Worm (Caenorhabditis elegans) whole organism, L4 larva: Measurements from ENCODE around the gene C05G5.7.

Experiments
- Y105C5A.15 ChIP-seq: fragments of 200-800 bp; sonication (Bioruptor generic); IDR thresholded peaks from 2 replicates; pipeline ENCODE4 v1.3.6; 2022; ENCODE audit warnings: missing genetic modification characterization, missing compliant biosample characterization
- aha-1 ChIP-seq: fragments of 150-350 bp; peaks from one replicate; lab custom pipeline; 2014; ENCODE audit warnings: missing biosample characterization, missing genetic modification characterization
- ceh-20 ChIP-seq: fragments of 200-800 bp; sonication (Bioruptor generic); IDR thresholded peaks from 2 replicates; pipeline ENCODE4 v1.3.6; 2022; ENCODE audit warnings: missing genetic modification reagents, missing genetic modification characterization, missing compliant biosample characterization
- ceh-44 ChIP-seq: fragments of 200-800 bp; sonication (Bioruptor generic); IDR thresholded peaks from 2 replicates; pipeline ENCODE4 v1.3.6; 2022; ENCODE audit warnings: missing genetic modification reagents, missing genetic modification characterization, missing compliant biosample characterization
- ceh-82 ChIP-seq: sonication (generic microtip); optimal IDR thresholded peaks from 2 replicates; lab custom pipeline; 2017; ENCODE audit warnings: missing biosample characterization, missing genetic modification characterization
- ctbp-1 ChIP-seq: fragments of 200-800 bp; sonication (Bioruptor generic); IDR thresholded peaks from 2 replicates; pipeline ENCODE4 v1.3.6; 2022; ENCODE audit warnings: missing genetic modification reagents, missing genetic modification characterization, missing compliant biosample characterization
- daf-16 ChIP-seq, 3 experiments: sonication (generic microtip); optimal IDR thresholded peaks; 2 replicates each; lab custom pipeline; 2016 to 2017; ENCODE audit warnings: missing genetic modification characterization in 3 of 3, missing genetic modification reagents in 3 of 3, mild to moderate bottlenecking in 2 of 3, missing compliant biosample characterization in 2 of 3, missing biosample characterization in 1 of 3, moderate library complexity in 1 of 3
- dmd-6 ChIP-seq: fragments of 200-800 bp; sonication (Bioruptor generic); IDR thresholded peaks from 2 replicates; pipeline ENCODE4 v1.3.6; 2022; ENCODE audit warnings: missing genetic modification reagents, missing genetic modification characterization, missing compliant biosample characterization
- dmd-9 ChIP-seq: fragments of 200-800 bp; sonication (Bioruptor generic); IDR thresholded peaks from 2 replicates; pipeline ENCODE4 v1.3.6; 2022; ENCODE audit warnings: missing genetic modification reagents, missing genetic modification characterization, missing compliant biosample characterization
- dve-1 ChIP-seq: sonication (generic microtip); optimal IDR thresholded peaks from 2 replicates; lab custom pipeline; 2017; ENCODE audit warnings: antibody characterized with exemption, mild to moderate bottlenecking, missing genetic modification characterization, missing compliant biosample characterization; ENCODE audit not compliant: insufficient read depth
- gei-8 ChIP-seq: fragments of 200-800 bp; sonication (Bioruptor generic); optimal IDR thresholded peaks from 2 replicates; lab custom pipeline; 2018; ENCODE audit warnings: mild to moderate bottlenecking, missing genetic modification characterization, missing compliant biosample characterization
- hif-1 ChIP-seq, 2 experiments: sonication (generic microtip); optimal IDR thresholded peaks; 2 replicates each; lab custom pipeline; 2016 to 2017; ENCODE audit warnings: missing compliant biosample characterization in 2 of 2, missing genetic modification characterization in 2 of 2, missing genetic modification reagents in 2 of 2, missing genotype in 2 of 2, mild to moderate bottlenecking in 1 of 2
- hlh-11 ChIP-seq: fragments of 200-800 bp; sonication (Bioruptor generic); optimal IDR thresholded peaks from 2 replicates; lab custom pipeline; 2018; ENCODE audit warnings: mild to moderate bottlenecking, missing genetic modification characterization, missing compliant biosample characterization
- hlh-30 ChIP-seq: sonication (generic microtip); optimal IDR thresholded peaks from 2 replicates; lab custom pipeline; 2017; ENCODE audit warnings: antibody characterized with exemption, mild to moderate bottlenecking, missing genetic modification characterization, missing compliant biosample characterization; ENCODE audit not compliant: insufficient read depth
- hmg-1.1 ChIP-seq: fragments of 200-800 bp; sonication (Bioruptor generic); IDR thresholded peaks from 2 replicates; pipeline ENCODE4 v1.3.6; 2022; ENCODE audit warnings: missing genetic modification reagents, missing genetic modification characterization, missing compliant biosample characterization
- lim-7 ChIP-seq: fragments of 200-800 bp; sonication (Bioruptor generic); IDR thresholded peaks from 2 replicates; pipeline ENCODE4 v1.3.6; 2022; ENCODE audit warnings: missing genetic modification characterization, missing compliant biosample characterization
- lin-13 ChIP-seq: fragments of 150-350 bp; optimal IDR thresholded peaks from 2 replicates; lab custom pipeline; 2014; ENCODE audit warnings: missing biosample characterization, missing genetic modification reagents, missing genetic modification characterization
- lin-38 ChIP-seq: fragments of 200-800 bp; sonication (Bioruptor generic); IDR thresholded peaks from 2 replicates; pipeline ENCODE4 v1.3.6; 2022; ENCODE audit warnings: missing genetic modification reagents, missing genetic modification characterization, missing compliant biosample characterization
- lsy-2 ChIP-seq, 2 experiments: fragments of 150-350 bp in 1 of 2; sonication (generic microtip) in 1 of 2; optimal IDR thresholded peaks; 2 replicates each; lab custom pipeline; 2014 to 2017; ENCODE audit warnings: missing biosample characterization in 2 of 2, missing genetic modification characterization in 2 of 2
- madf-9 ChIP-seq: fragments of 200-800 bp; sonication (Bioruptor generic); conservative IDR thresholded peaks from 2 replicates; pipeline ENCODE4 v1.3.6; 2022; ENCODE audit warnings: missing genetic modification reagents, missing genetic modification characterization, missing compliant biosample characterization
- mdl-1 ChIP-seq, 2 experiments: fragments of 150-350 bp in 1 of 2; sonication (generic microtip) in 1 of 2; optimal IDR thresholded peaks; 2 replicates each; lab custom pipeline; 2014 to 2017; ENCODE audit warnings: missing biosample characterization in 2 of 2, missing genetic modification characterization in 2 of 2
- mep-1 ChIP-seq: fragments of 150-350 bp; sonication (generic microtip); optimal IDR thresholded peaks from 3 replicates; lab custom pipeline; 2014; ENCODE audit warnings: missing biosample characterization, missing genetic modification characterization
- mes-2 ChIP-seq: sonication (generic microtip); optimal IDR thresholded peaks from 2 replicates; lab custom pipeline; 2016; ENCODE audit warnings: missing genotype, mild to moderate bottlenecking, missing genetic modification characterization, missing compliant biosample characterization; ENCODE audit not compliant: poor library complexity, severe bottlenecking
- mxl-3 ChIP-seq: fragments of 200-800 bp; sonication (Bioruptor generic); optimal IDR thresholded peaks from 2 replicates; lab custom pipeline; 2018; ENCODE audit warnings: mild to moderate bottlenecking, missing genetic modification characterization, missing compliant biosample characterization
- nhr-102 ChIP-seq: sonication (generic microtip); optimal IDR thresholded peaks from 2 replicates; lab custom pipeline; 2016; ENCODE audit warnings: mild to moderate bottlenecking, missing genetic modification characterization, moderate library complexity, missing compliant biosample characterization
- nhr-11 ChIP-seq: fragments of 150-350 bp; optimal IDR thresholded peaks from 2 replicates; lab custom pipeline; 2014; ENCODE audit warnings: missing biosample characterization, missing genetic modification characterization
- nhr-111 ChIP-seq: fragments of 200-800 bp; sonication (Bioruptor generic); optimal IDR thresholded peaks from 2 replicates; lab custom pipeline; 2018; ENCODE audit warnings: mild to moderate bottlenecking, missing genetic modification characterization, missing compliant biosample characterization
- nhr-28 ChIP-seq: fragments of 150-350 bp; optimal IDR thresholded peaks from 2 replicates; lab custom pipeline; 2014; ENCODE audit warnings: missing biosample characterization, missing genetic modification characterization
- nhr-41 ChIP-seq: fragments of 200-800 bp; sonication (Bioruptor generic); IDR thresholded peaks from 2 replicates; pipeline ENCODE4 v1.3.6; 2022; ENCODE audit warnings: missing genetic modification reagents, missing genetic modification characterization, missing compliant biosample characterization
- nhr-48 ChIP-seq: sonication (generic microtip); optimal IDR thresholded peaks from 2 replicates; lab custom pipeline; 2016; ENCODE audit warnings: mild to moderate bottlenecking, missing genetic modification characterization, missing compliant biosample characterization
- nhr-76 ChIP-seq: fragments of 150-350 bp; optimal IDR thresholded peaks from 2 replicates; lab custom pipeline; 2014; ENCODE audit warnings: missing biosample characterization, missing genetic modification characterization
- nhr-77 ChIP-seq: fragments of 150-350 bp; optimal IDR thresholded peaks from 2 replicates; lab custom pipeline; 2014; ENCODE audit warnings: missing biosample characterization, missing genetic modification characterization
- pha-4 ChIP-seq, 2 experiments: fragments of 150-350 bp in 1 of 2; fragments of 200-800 bp in 1 of 2; sonication (Bioruptor generic) in 1 of 2; IDR thresholded peaks in 1 of 2; optimal IDR thresholded peaks in 1 of 2; 2 replicates each; pipeline versions ENCODE4 v1.3.6 to Lab custom; 2014 to 2022; ENCODE audit warnings: missing genetic modification characterization in 2 of 2, missing genetic modification reagents in 2 of 2, missing biosample characterization in 1 of 2, missing compliant biosample characterization in 1 of 2
- php-3 ChIP-seq: fragments of 200-800 bp; sonication (Bioruptor generic); IDR thresholded peaks from 2 replicates; pipeline ENCODE4 v1.3.6; 2022; ENCODE audit warnings: missing genetic modification reagents, missing genetic modification characterization, missing compliant biosample characterization
- pqm-1 ChIP-seq: sonication (generic microtip); optimal IDR thresholded peaks from 2 replicates; lab custom pipeline; 2017; ENCODE audit warnings: missing biosample characterization, missing genetic modification characterization
- tra-1 ChIP-seq: fragments of 200-800 bp; sonication (Bioruptor generic); IDR thresholded peaks from 2 replicates; pipeline ENCODE4 v1.3.6; 2022; ENCODE audit warnings: missing genetic modification reagents, missing genetic modification characterization, missing compliant biosample characterization
- unc-62 ChIP-seq, 3 experiments: fragments of 150-350 bp in 1 of 3; sonication (generic microtip); optimal IDR thresholded peaks in 2 of 3; peaks in 1 of 3; 1 replicate in 1 of 3; 2 replicates in 2 of 3; lab custom pipeline; 2014 to 2017; ENCODE audit warnings: missing biosample characterization in 3 of 3, missing genetic modification characterization in 3 of 3, missing genetic modification reagents in 3 of 3, missing genotype in 1 of 3
- vab-7 ChIP-seq: fragments of 200-800 bp; sonication (Bioruptor generic); IDR thresholded peaks from 2 replicates; pipeline ENCODE4 v1.3.6; 2022; ENCODE audit warnings: missing genetic modification reagents, missing genetic modification characterization, missing compliant biosample characterization
- zfp-3 ChIP-seq: fragments of 200-800 bp; sonication (Bioruptor generic); conservative IDR thresholded peaks from 2 replicates; pipeline ENCODE4 v1.3.6; 2022; ENCODE audit warnings: missing genetic modification reagents, missing genetic modification characterization, missing compliant biosample characterization
- zip-11 ChIP-seq: fragments of 200-800 bp; sonication (Bioruptor generic); IDR thresholded peaks from 2 replicates; pipeline ENCODE4 v1.3.6; 2022; ENCODE audit warnings: missing genetic modification characterization, missing compliant biosample characterization
- ztf-11 ChIP-seq: fragments of 150-350 bp; optimal IDR thresholded peaks from 2 replicates; lab custom pipeline; 2014; ENCODE audit warnings: missing biosample characterization, missing genetic modification characterization

C05G5.7 gene

DNA sequence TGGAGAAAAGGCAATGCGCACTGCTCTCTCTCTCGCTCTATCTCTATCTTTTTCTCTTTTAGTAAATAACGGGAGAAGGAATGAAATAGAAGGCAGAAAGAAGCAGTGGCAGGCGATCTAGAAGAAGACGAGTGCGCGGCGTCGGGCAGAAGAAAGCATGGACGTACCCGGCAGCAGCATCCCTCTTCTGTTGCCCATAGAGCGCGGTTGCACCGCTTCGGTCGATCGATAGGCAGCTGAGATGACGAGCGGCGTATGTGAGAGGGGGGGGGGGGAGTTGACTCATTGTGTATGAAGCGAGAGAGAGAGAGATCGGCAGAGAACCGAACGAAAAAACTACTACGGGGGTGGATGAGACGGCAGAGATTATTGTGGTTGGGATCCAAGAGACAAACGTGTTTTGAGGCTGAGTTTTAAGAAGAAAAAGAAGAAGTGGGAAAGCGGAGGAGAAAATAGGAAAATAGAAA is 35.4 kb downstream of the C05G5.7 start (continued):
- TF ChIP-seq nhr-41 (GFP tag; lab: Robert Waterston, UW) (no peak), nhr-111 (GFP tag; lab: Kevin White, UChicago) (no peak), lim-7 (GFP tag; lab: Robert Waterston, UW) (no peak), ceh-82 (no peak)

DNA sequence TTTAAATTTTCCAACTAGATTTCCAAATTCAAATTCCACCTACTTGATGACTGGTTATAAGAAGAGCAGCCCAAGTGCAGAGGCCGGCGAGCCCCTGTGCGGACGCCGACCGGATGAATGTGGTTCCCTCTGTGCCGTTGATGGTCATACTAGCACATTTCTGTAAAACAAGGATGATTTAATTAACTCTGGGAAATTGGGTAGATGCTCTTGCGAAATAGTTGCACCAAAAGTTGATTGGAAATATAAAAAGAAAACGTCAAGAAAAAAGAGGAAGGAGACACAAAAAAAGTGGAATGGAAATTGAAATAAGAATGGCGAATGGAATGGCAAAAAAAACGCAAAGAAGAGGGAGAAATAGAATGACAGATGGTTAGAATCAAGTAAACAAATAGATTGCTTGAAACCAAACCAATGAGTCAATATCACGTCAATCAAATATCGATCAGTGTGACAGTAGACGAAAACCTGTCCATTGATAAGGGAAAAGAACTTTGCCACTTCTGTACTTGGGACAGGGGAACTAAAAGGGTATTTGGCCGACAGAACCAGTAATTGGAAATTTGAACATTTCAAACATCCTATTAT is 36.8 kb downstream of the C05G5.7 start, which contains the start of gene tmem-184:
tmem-184 (minus strand) TSS at position 164 of the 588 bp plus-strand sequence.
- TF ChIP-seq hmg-1.1: 0 out of 2 replicates have a peak, but pooled peaks have one; percentile 9
- no peak for TF ChIP-seq ztf-11 (tag; lab: Kevin White, UChicago)
- peak; percentile 9 for TF ChIP-seq lin-13 (GFP tag; lab: Kevin White, UChicago)
- 0 out of 2 replicates have a peak, but pooled peaks have one; percentile 11 for TF ChIP-seq vab-7 (GFP tag; lab: Robert Waterston, UW)
- peak; percentile 44 for TF ChIP-seq nhr-28 (tag; lab: Kevin White, UChicago)
- peak; percentile 36 for TF ChIP-seq nhr-102 (tag; lab: Kevin White, UChicago)
- TF ChIP-seq madf-9 (GFP tag; lab: Robert Waterston, UW): no peak
- TF ChIP-seq php-3: peak; percentile 52; the same call in 1 of the 2 replicates
- TF ChIP-seq hlh-30 (tag; lab: Kevin White, UChicago): peak; percentile 40
- TF ChIP-seq tra-1 (GFP tag; lab: Robert Waterston, UW): peak; percentile 94
- peak; percentile 0 for TF ChIP-seq mes-2 (tag; lab: Kevin White, UChicago)
- TF ChIP-seq nhr-11 (tag; lab: Kevin White, UChicago): no peak
- peak; percentile 29 for TF ChIP-seq mxl-3
- TF ChIP-seq unc-62 (GFP tag; optimal IDR thresholded peaks at IDR 0.05 in 1 of 2; lab: Kevin White, UChicago): peak; percentile 70 to 92
- TF ChIP-seq unc-62 (tag; optimal IDR thresholded peaks at IDR 0.05; lab: Kevin White, UChicago): no peak
- peak; percentile 49 for TF ChIP-seq lin-38
- TF ChIP-seq nhr-77 (tag; lab: Kevin White, UChicago): peak; percentile 62
- TF ChIP-seq aha-1 (tag; lab: Kevin White, UChicago): peak; percentile 91
- no peak for TF ChIP-seq Y105C5A.15
- peak; percentile 2 for TF ChIP-seq nhr-76 (tag; lab: Kevin White, UChicago)
- no peak for TF ChIP-seq gei-8 (GFP tag; lab: Kevin White, UChicago)
- TF ChIP-seq ctbp-1 (GFP tag; lab: Robert Waterston, UW): no peak
- TF ChIP-seq pqm-1 (tag; lab: Kevin White, UChicago): peak; percentile 9
- peak in 1 of 2 experiments; percentile 39 for TF ChIP-seq lsy-2 (tag; optimal IDR thresholded peaks at IDR 0.05; lab: Kevin White, UChicago)
- peak; percentile 54; the same call in 1 of the 2 replicates for TF ChIP-seq pha-4 (GFP tag; IDR thresholded peaks at IDR 0.05; lab: Robert Waterston, UW)
- no peak for TF ChIP-seq pha-4 (tag; optimal IDR thresholded peaks at IDR 0.05; lab: Kevin White, UChicago)
- peak; percentile 88 for TF ChIP-seq nhr-48 (tag; lab: Kevin White, UChicago)
- peak; percentile 75 for TF ChIP-seq dve-1
- peak in 1 of 2 experiments; percentile 20 for TF ChIP-seq hif-1 (tag; optimal IDR thresholded peaks at IDR 0.05; lab: Kevin White, UChicago)
- TF ChIP-seq dmd-6: peak; percentile 97
- TF ChIP-seq mdl-1 (tag; optimal IDR thresholded peaks at IDR 0.05; lab: Kevin White, UChicago): peak in 1 of 2 experiments; percentile 24
- peak; percentile 43 for TF ChIP-seq mep-1 (tag; lab: Kevin White, UChicago)
- TF ChIP-seq daf-16 (GFP tag; optimal IDR thresholded peaks at IDR 0.05; lab: Kevin White, UChicago): peak in 1 of 2 experiments; percentile 90
- TF ChIP-seq daf-16 (tag; optimal IDR thresholded peaks at IDR 0.05; lab: Kevin White, UChicago): peak; percentile 94
- TF ChIP-seq ceh-20 (GFP tag; lab: Robert Waterston, UW): peak; percentile 26; the same call in 1 of the 2 replicates
- no peak for TF ChIP-seq dmd-9 (GFP tag; lab: Robert Waterston, UW)
- no peak for TF ChIP-seq zip-11 (GFP tag; lab: Robert Waterston, UW)
- peak; percentile 87 for TF ChIP-seq hlh-11 (tag; lab: Kevin White, UChicago)
- TF ChIP-seq zfp-3 (GFP tag; lab: Robert Waterston, UW): 0 out of 2 replicates have a peak, but pooled peaks have one; percentile 22
- no peak for TF ChIP-seq ceh-44
